Worm (Caenorhabditis elegans) whole organism, L4/young adult: ENCODE measurements around the gene rnp-2.

Experiments
- W03F9.2 ChIP-seq: fragments of 150-350 bp; optimal IDR thresholded peaks from 2 replicates; lab custom pipeline; 2014; ENCODE audit warnings: missing biosample characterization, missing genetic modification characterization
- dao-5 ChIP-seq: sonication (generic microtip); optimal IDR thresholded peaks from 2 replicates; lab custom pipeline; 2016; ENCODE audit warnings: missing genotype, missing genetic modification characterization, moderate library complexity, missing compliant biosample characterization
- him-1 ChIP-seq: sonication (generic microtip); optimal IDR thresholded peaks from 2 replicates; lab custom pipeline; 2016; ENCODE audit warnings: missing genotype, missing genetic modification reagents, missing genetic modification characterization, missing compliant biosample characterization

DNA sequence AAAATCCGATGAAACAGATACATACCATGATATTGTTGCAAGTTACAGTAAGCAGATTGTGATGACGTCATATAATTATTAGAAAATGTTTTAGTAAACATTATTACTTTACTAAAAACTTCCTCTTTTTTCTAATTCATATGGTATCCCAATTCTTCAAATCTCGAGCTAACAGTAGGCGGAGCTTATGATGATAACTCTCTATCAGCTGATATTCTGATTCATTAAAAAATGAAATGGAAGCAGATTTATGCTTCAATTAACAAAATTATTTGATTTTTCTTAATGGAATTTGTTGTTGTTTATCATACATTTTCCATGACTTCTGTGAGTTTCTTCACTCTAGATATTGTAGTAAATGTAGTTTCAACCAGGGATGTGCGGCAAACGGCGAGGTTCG, 32.4 kb downstream of the rnp-2 start, which contains the start of gene pax-2:
- no peak for TF ChIP-seq W03F9.2 (tag; lab: Kevin White, UChicago)
- TF ChIP-seq dao-5 (tag; lab: Kevin White, UChicago): no peak
- no peak for TF ChIP-seq him-1
